Worm (Caenorhabditis elegans): ENCODE data around the gene clec-227.

The clec-227 gene

DNA sequence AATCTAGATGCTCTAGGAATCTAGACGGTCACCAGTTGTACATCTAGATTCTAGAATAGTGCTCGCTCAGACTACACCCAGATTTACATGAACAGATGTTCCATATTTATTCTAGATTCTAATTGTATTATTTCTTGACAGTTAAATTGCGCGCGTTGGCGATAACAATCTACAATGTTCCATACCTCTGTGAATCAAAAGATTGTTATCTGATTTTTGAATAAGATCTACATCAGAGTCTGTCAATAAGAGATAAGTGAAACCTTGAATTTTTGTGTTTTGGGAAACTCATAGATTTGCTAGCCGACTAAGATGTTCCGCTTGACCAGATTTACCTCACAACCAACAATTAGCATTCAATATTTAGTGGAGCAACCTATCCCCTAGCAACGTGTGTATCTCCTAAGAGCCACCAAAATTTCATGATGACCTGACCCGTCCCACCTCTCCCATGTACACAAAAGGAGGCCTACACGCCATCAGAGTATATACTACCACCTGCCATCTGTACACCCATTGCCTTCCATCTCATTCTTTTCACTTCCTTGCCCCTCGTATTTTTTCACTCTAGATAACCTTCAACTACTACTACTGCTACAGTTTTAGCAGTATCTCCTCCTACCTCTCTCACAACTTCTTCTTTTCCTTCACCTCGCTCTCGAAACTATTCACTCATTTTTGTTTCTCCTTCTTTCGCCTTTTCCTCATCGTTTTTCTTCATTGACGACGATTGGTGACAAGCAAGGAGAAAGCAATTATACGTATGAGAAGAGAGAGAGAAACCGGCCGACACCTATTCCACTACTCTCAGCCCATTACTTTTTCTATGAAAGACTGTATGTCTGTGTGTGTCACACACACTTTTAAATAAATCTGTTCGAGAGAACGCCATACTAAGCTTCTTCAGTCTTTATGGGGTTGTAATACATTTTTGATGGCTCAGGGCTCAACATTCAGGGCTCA, 34.7 kb downstream of the clec-227 start:
- no peak for TF ChIP-seq nhr-12 (tag; optimal IDR thresholded peaks at IDR 0.05)
- peak; percentile 66 for TF ChIP-seq drap-1 (GFP tag; optimal IDR thresholded peaks at IDR 0.05)
- peak; percentile 53 for TF ChIP-seq nhr-2 (tag; optimal IDR thresholded peaks at IDR 0.05)
- TF ChIP-seq cnd-1 (tag; optimal IDR thresholded peaks at IDR 0.05), result no peak
- TF ChIP-seq elt-1 (tag; optimal IDR thresholded peaks at IDR 0.05; ENCODE audit: borderline replicate concordance, insufficient read depth), result peak; percentile 99
- no peak for TF ChIP-seq nhr-76 (tag; optimal IDR thresholded peaks at IDR 0.05)
- TF ChIP-seq flh-1 (GFP tag; optimal IDR thresholded peaks at IDR 0.05), result no peak
- TF ChIP-seq ztf-11 (tag; optimal IDR thresholded peaks at IDR 0.05), result peak; percentile 46
- no peak for TF ChIP-seq hlh-1 (tag; optimal IDR thresholded peaks at IDR 0.05)
- no peak for TF ChIP-seq mls-2 (tag; optimal IDR thresholded peaks at IDR 0.05)
- TF ChIP-seq ceh-43 (GFP tag; optimal IDR thresholded peaks at IDR 0.05), result no peak
- TF ChIP-seq ces-1 (GFP tag; optimal IDR thresholded peaks at IDR 0.05), result peak; percentile 58
- no peak for TF ChIP-seq elt-3 (tag; optimal IDR thresholded peaks at IDR 0.05)
- TF ChIP-seq nhr-237 (tag; optimal IDR thresholded peaks at IDR 0.05), result no peak
- peak; percentile 57 for TF ChIP-seq ham-2 (GFP tag; optimal IDR thresholded peaks at IDR 0.05)
- peak; percentile 68 for TF ChIP-seq unc-62 (GFP tag; optimal IDR thresholded peaks at IDR 0.05)

DNA sequence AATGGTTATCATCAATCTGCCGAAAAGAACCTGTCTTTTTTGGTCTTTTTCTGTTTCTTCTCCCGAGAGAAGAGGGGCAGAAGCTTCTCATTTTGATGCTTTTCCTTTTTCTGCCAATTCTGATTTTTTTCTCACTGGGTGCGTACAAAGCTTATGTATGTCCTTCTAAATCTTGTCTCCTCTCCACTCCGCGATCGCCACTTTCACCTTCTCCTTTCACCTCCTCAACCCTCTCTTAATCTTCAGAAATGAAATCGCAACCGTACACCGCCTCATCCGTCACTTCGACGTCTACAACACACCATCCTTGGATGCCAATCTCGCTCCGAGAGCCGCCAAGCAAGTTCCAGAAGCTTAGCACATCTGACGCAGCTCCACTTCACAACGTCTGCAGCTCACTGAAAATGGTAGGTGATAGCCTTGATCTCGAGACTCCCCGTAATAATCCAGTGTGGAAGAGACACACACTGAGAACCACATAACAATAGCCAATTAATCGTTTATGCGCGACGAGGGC, 35.7 kb downstream of the clec-227 start, which contains the start of gene R02D5.1:
R02D5.1 (plus strand) TSS at position 245 of the 517 bp plus-strand sequence.
- TF ChIP-seq lin-32 (GFP tag; optimal IDR thresholded peaks at IDR 0.05), result no peak
- no peak for TF ChIP-seq tbx-8 (GFP tag; optimal IDR thresholded peaks at IDR 0.05)
- no peak for TF ChIP-seq nhr-28 (tag; optimal IDR thresholded peaks at IDR 0.05)
- no peak for TF ChIP-seq sptf-1 (tag; optimal IDR thresholded peaks at IDR 0.05)
- TF ChIP-seq hlh-1 (tag; optimal IDR thresholded peaks at IDR 0.05), result no peak
- TF ChIP-seq pha-4 (tag; optimal IDR thresholded peaks at IDR 0.05), result no peak
- TF ChIP-seq cnd-1 (tag; optimal IDR thresholded peaks at IDR 0.05), result peak; percentile 34
- no peak for TF ChIP-seq ztf-11 (tag; optimal IDR thresholded peaks at IDR 0.05)
- TF ChIP-seq ces-1 (GFP tag; optimal IDR thresholded peaks at IDR 0.05), result peak; percentile 25
- TF ChIP-seq nhr-12 (tag; optimal IDR thresholded peaks at IDR 0.05), result no peak
- TF ChIP-seq ceh-43 (GFP tag; optimal IDR thresholded peaks at IDR 0.05), result no peak
- no peak for TF ChIP-seq nhr-76 (tag; optimal IDR thresholded peaks at IDR 0.05)
- TF ChIP-seq nhr-2 (tag; optimal IDR thresholded peaks at IDR 0.05), result peak; percentile 2
- no peak for TF ChIP-seq ceh-39 (tag; optimal IDR thresholded peaks at IDR 0.05)
- no peak for TF ChIP-seq mep-1 (tag; optimal IDR thresholded peaks at IDR 0.05)
- no peak for TF ChIP-seq ceh-83 (GFP tag; optimal IDR thresholded peaks at IDR 0.05)
- no peak for TF ChIP-seq mab-5 (tag; optimal IDR thresholded peaks at IDR 0.05)
- no peak for TF ChIP-seq sem-2 (GFP tag; optimal IDR thresholded peaks at IDR 0.05)
- no peak for TF ChIP-seq elt-3 (tag; optimal IDR thresholded peaks at IDR 0.05)
- no peak for TF ChIP-seq lin-13 (tag; optimal IDR thresholded peaks at IDR 0.05)
- peak; percentile 19 for TF ChIP-seq elt-1 (tag; optimal IDR thresholded peaks at IDR 0.05; ENCODE audit: borderline replicate concordance, insufficient read depth)
- peak; percentile 71 for TF ChIP-seq ham-2 (GFP tag; optimal IDR thresholded peaks at IDR 0.05)
- TF ChIP-seq blmp-1 (tag; optimal IDR thresholded peaks at IDR 0.05), result peak; percentile 95
- no peak for TF ChIP-seq mls-2 (tag; optimal IDR thresholded peaks at IDR 0.05)
- no peak for TF ChIP-seq bed-3 (GFP tag; optimal IDR thresholded peaks at IDR 0.05)
- peak; percentile 56 for TF ChIP-seq drap-1 (GFP tag; optimal IDR thresholded peaks at IDR 0.05)
- TF ChIP-seq zip-8 (tag; optimal IDR thresholded peaks at IDR 0.05), result no peak
- TF ChIP-seq unc-120 (tag; optimal IDR thresholded peaks at IDR 0.05; ENCODE audit: poor library complexity, severe bottlenecking), result no peak

DNA sequence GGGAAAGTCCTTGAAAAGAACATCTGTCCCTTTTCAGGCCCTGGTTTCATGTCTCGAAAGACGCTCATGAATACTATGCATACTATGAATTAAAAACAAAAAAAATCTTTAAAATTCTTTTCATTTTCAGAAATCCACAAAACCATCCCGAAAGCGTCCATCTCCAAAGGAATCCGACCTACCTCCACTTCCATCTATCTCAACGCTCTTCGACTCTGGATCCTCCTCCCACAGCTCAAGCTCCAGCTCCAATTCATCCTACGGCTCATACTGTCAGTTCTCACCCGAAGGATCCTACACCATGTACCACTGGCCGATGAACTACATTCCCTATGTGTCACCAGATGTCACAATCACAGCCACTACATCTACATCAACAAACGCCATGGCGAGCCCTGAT, 36.2 kb downstream of the clec-227 start:
- TF ChIP-seq blmp-1 (tag; optimal IDR thresholded peaks at IDR 0.05) (no peak), ceh-83 (GFP tag; optimal IDR thresholded peaks at IDR 0.05) (no peak), sptf-1 (tag; optimal IDR thresholded peaks at IDR 0.05) (no peak), bed-3 (GFP tag; optimal IDR thresholded peaks at IDR 0.05) (no peak), ces-1 (GFP tag; optimal IDR thresholded peaks at IDR 0.05) (no peak), ztf-11 (tag; optimal IDR thresholded peaks at IDR 0.05) (no peak), lin-32 (GFP tag; optimal IDR thresholded peaks at IDR 0.05) (no peak), tbx-8 (GFP tag; optimal IDR thresholded peaks at IDR 0.05) (no peak), mls-2 (tag; optimal IDR thresholded peaks at IDR 0.05) (no peak)
